Worm (Caenorhabditis elegans) whole organism, young adult: Measurements from ENCODE around the gene wht-1.
"Not testable (repeated sequence)": the region's sequence is repeated elsewhere in the genome, so short reads cannot be mapped to it uniquely, and the experiment has no call there.

Source experiments
- B0336.3 ChIP-seq: fragments of 200-800 bp; sonication (Bioruptor generic); IDR thresholded peaks from 2 replicates; pipeline ENCODE4 v1.3.6; 2022; ENCODE audit warnings: missing genetic modification characterization, missing compliant biosample characterization
- F52B5.7 ChIP-seq: sonication (generic microtip); optimal IDR thresholded peaks from 2 replicates; lab custom pipeline; 2016; ENCODE audit warnings: mild to moderate bottlenecking, missing genetic modification characterization, missing compliant biosample characterization
- K12H6.12 ChIP-seq: fragments of 200-800 bp; sonication (Bioruptor generic); optimal IDR thresholded peaks from 2 replicates; lab custom pipeline; 2018; ENCODE audit warnings: mild to moderate bottlenecking, missing genetic modification characterization, missing compliant biosample characterization
- Y95B8A.8 ChIP-seq: fragments of 200-800 bp; sonication (Bioruptor generic); IDR thresholded peaks from 2 replicates; pipeline ENCODE4 v1.3.6; 2022; ENCODE audit warnings: missing genetic modification reagents, missing genetic modification characterization, missing compliant biosample characterization
- atf-7 ChIP-seq: sonication (generic microtip); optimal IDR thresholded peaks from 2 replicates; lab custom pipeline; 2017; ENCODE audit warnings: mild to moderate bottlenecking, missing genetic modification characterization, missing compliant biosample characterization
- athp-1 ChIP-seq: sonication (generic microtip); optimal IDR thresholded peaks from 2 replicates; lab custom pipeline; 2017; ENCODE audit warnings: mild to moderate bottlenecking, missing genetic modification characterization, missing compliant biosample characterization
- attf-5 ChIP-seq: fragments of 200-800 bp; sonication (Bioruptor generic); optimal IDR thresholded peaks from 2 replicates; lab custom pipeline; 2018; ENCODE audit warnings: mild to moderate bottlenecking, missing genetic modification characterization, missing compliant biosample characterization
- cebp-1 ChIP-seq, 2 experiments: fragments of 200-800 bp in 1 of 2; sonication (Bioruptor generic) in 1 of 2; sonication (generic microtip) in 1 of 2; IDR thresholded peaks in 1 of 2; optimal IDR thresholded peaks in 1 of 2; 2 replicates each; pipeline versions ENCODE4 v1.3.6 to Lab custom; 2017 to 2022; ENCODE audit warnings: missing compliant biosample characterization in 2 of 2, missing genetic modification characterization in 2 of 2, mild to moderate bottlenecking in 1 of 2, missing genetic modification reagents in 1 of 2, moderate library complexity in 1 of 2
- ceh-27 ChIP-seq: fragments of 200-800 bp; sonication (Bioruptor generic); optimal IDR thresholded peaks from 2 replicates; lab custom pipeline; 2018; ENCODE audit warnings: mild to moderate bottlenecking, missing genetic modification characterization, moderate library complexity, missing compliant biosample characterization
- chd-7 ChIP-seq: sonication (generic microtip); optimal IDR thresholded peaks from 2 replicates; lab custom pipeline; 2016; ENCODE audit warnings: mild to moderate bottlenecking, missing genetic modification characterization, moderate library complexity, missing compliant biosample characterization
- dox-1 ChIP-seq: fragments of 200-800 bp; sonication (Bioruptor generic); IDR thresholded peaks from 2 replicates; pipeline ENCODE4 v1.3.6; 2022; ENCODE audit warnings: missing genetic modification reagents, missing genetic modification characterization, missing compliant biosample characterization
- egl-44 ChIP-seq: fragments of 200-800 bp; sonication (Bioruptor generic); IDR thresholded peaks from 2 replicates; pipeline ENCODE4 v1.3.6; 2022; ENCODE audit warnings: missing genetic modification reagents, missing genetic modification characterization, missing compliant biosample characterization
- egrh-3 ChIP-seq: fragments of 200-800 bp; sonication (Bioruptor generic); IDR thresholded peaks from 2 replicates; pipeline ENCODE4 v1.3.6; 2022; ENCODE audit warnings: missing genetic modification reagents, missing genetic modification characterization, missing compliant biosample characterization
- gei-17 ChIP-seq: fragments of 200-800 bp; sonication (Bioruptor generic); optimal IDR thresholded peaks from 2 replicates; lab custom pipeline; 2018; ENCODE audit warnings: mild to moderate bottlenecking, missing genetic modification characterization, missing compliant biosample characterization
- hmg-1.2 ChIP-seq: fragments of 200-800 bp; sonication (Bioruptor generic); IDR thresholded peaks from 2 replicates; pipeline ENCODE4 v1.3.6; 2022; ENCODE audit warnings: missing genetic modification reagents, missing genetic modification characterization, missing compliant biosample characterization
- lin-35 ChIP-seq, 3 experiments: fragments of 150-350 bp in 2 of 3; sonication (generic microtip) in 1 of 3; optimal IDR thresholded peaks; 2 replicates each; lab custom pipeline; 2014 to 2018; ENCODE audit warnings: missing biosample characterization in 3 of 3, missing genetic modification characterization in 3 of 3, missing genetic modification reagents in 3 of 3
- lin-40 ChIP-seq: sonication (generic microtip); optimal IDR thresholded peaks from 2 replicates; lab custom pipeline; 2016; ENCODE audit warnings: missing genetic modification characterization, mild to moderate bottlenecking, missing compliant biosample characterization, missing genotype, missing genetic modification reagents
- lin-54 ChIP-seq: fragments of 200-800 bp; sonication (Bioruptor generic); optimal IDR thresholded peaks from 2 replicates; lab custom pipeline; 2018; ENCODE audit warnings: mild to moderate bottlenecking, missing genetic modification characterization, missing compliant biosample characterization
- lir-1 ChIP-seq: fragments of 200-800 bp; sonication (Bioruptor generic); conservative IDR thresholded peaks from 2 replicates; pipeline ENCODE4 v1.3.6; 2022; ENCODE audit warnings: missing genetic modification reagents, missing genetic modification characterization, missing compliant biosample characterization
- lsl-1 ChIP-seq: fragments of 200-800 bp; sonication (Bioruptor generic); optimal IDR thresholded peaks from 2 replicates; lab custom pipeline; 2018; ENCODE audit warnings: mild to moderate bottlenecking, missing genetic modification characterization, moderate library complexity, missing compliant biosample characterization
- mcd-1 ChIP-seq: fragments of 200-800 bp; sonication (Bioruptor generic); IDR thresholded peaks from 2 replicates; pipeline ENCODE4 v1.3.6; 2022; ENCODE audit warnings: missing genetic modification reagents, missing genetic modification characterization, missing compliant biosample characterization
- nfyb-1 ChIP-seq: fragments of 200-800 bp; sonication (Bioruptor generic); IDR thresholded peaks from 2 replicates; pipeline ENCODE4 v1.3.6; 2022; ENCODE audit warnings: missing genetic modification reagents, missing genetic modification characterization, missing compliant biosample characterization
- nhr-80 ChIP-seq: sonication (generic microtip); optimal IDR thresholded peaks from 2 replicates; lab custom pipeline; 2016; ENCODE audit warnings: missing genetic modification characterization, missing compliant biosample characterization
- pbrm-1 ChIP-seq: fragments of 200-800 bp; sonication (Bioruptor generic); IDR thresholded peaks from 2 replicates; pipeline ENCODE4 v1.3.6; 2022; ENCODE audit warnings: missing genetic modification reagents, missing genetic modification characterization, missing compliant biosample characterization
- repo-1 ChIP-seq: sonication (generic microtip); optimal IDR thresholded peaks from 2 replicates; lab custom pipeline; 2017; ENCODE audit warnings: mild to moderate bottlenecking, missing genetic modification characterization, missing compliant biosample characterization
- snpc-4 ChIP-seq, 5 experiments: fragments of 150-350 bp in 1 of 5; sonication (generic microtip) in 4 of 5; optimal IDR thresholded peaks; 2 replicates each; lab custom pipeline; 2014 to 2018; ENCODE audit warnings: missing genetic modification characterization in 5 of 5, missing biosample characterization in 3 of 5, antibody characterized with exemption in 2 of 5, mild to moderate bottlenecking in 2 of 5, missing compliant biosample characterization in 2 of 5, missing genotype in 2 of 5, moderate library complexity in 2 of 5, missing genetic modification reagents in 1 of 5
- somi-1 ChIP-seq: fragments of 200-800 bp; sonication (Bioruptor generic); optimal IDR thresholded peaks from 2 replicates; lab custom pipeline; 2018; ENCODE audit warnings: mild to moderate bottlenecking, missing genetic modification characterization, missing compliant biosample characterization
- tbp1 ChIP-seq: fragments of 200-800 bp; sonication (Bioruptor generic); optimal IDR thresholded peaks from 2 replicates; lab custom pipeline; 2018; ENCODE audit warnings: mild to moderate bottlenecking, missing genetic modification characterization, missing compliant biosample characterization
- tlf-1 ChIP-seq: fragments of 200-800 bp; sonication (Bioruptor generic); optimal IDR thresholded peaks from 2 replicates; lab custom pipeline; 2018; ENCODE audit warnings: mild to moderate bottlenecking, missing genetic modification characterization, missing compliant biosample characterization
- zfh-2 ChIP-seq: fragments of 200-800 bp; sonication (Bioruptor generic); conservative IDR thresholded peaks from 2 replicates; pipeline ENCODE4 v1.3.6; 2022; ENCODE audit warnings: missing genetic modification reagents, missing genetic modification characterization, missing compliant biosample characterization
- ztf-18 ChIP-seq: sonication (generic microtip); optimal IDR thresholded peaks from 2 replicates; lab custom pipeline; 2016; ENCODE audit warnings: missing genotype, mild to moderate bottlenecking, missing genetic modification characterization, missing compliant biosample characterization
- ztf-22 ChIP-seq: fragments of 200-800 bp; sonication (Bioruptor generic); optimal IDR thresholded peaks from 2 replicates; lab custom pipeline; 2018; ENCODE audit warnings: mild to moderate bottlenecking, missing genetic modification characterization, moderate library complexity, missing compliant biosample characterization
- ztf-26 ChIP-seq: sonication (generic microtip); optimal IDR thresholded peaks from 2 replicates; lab custom pipeline; 2017; ENCODE audit warnings: missing genetic modification characterization, missing compliant biosample characterization
- ztf-3 ChIP-seq: fragments of 200-800 bp; sonication (Bioruptor generic); optimal IDR thresholded peaks from 2 replicates; lab custom pipeline; 2018; ENCODE audit warnings: mild to moderate bottlenecking, missing genetic modification characterization, missing compliant biosample characterization

wht-1 gene

ce11 chrIII:6134111-6134510 lies 46.6 kb upstream of the wht-1 start:
- TF ChIP-seq nhr-80 (tag; lab: Kevin White, UChicago) (peak; percentile 13), egl-44 (GFP tag; lab: Robert Waterston, UW) (no peak)

- TF ChIP-seq mcd-1 = peak; percentile 46
- peak; percentile 78 for TF ChIP-seq egrh-3
- TF ChIP-seq K12H6.12 = peak; percentile 95
- TF ChIP-seq tlf-1 (GFP tag; lab: Kevin White, UChicago) = peak; percentile 59
- peak; percentile 66; the same call in 1 of the 2 replicates for TF ChIP-seq nfyb-1 (GFP tag; lab: Robert Waterston, UW)
- peak; percentile 71 for TF ChIP-seq ztf-22
- TF ChIP-seq lin-54 (GFP tag; lab: Kevin White, UChicago) = peak; percentile 67
- peak; percentile 74 for TF ChIP-seq zfh-2 (GFP tag; lab: Robert Waterston, UW)
- TF ChIP-seq Y95B8A.8 (GFP tag; lab: Robert Waterston, UW) = 0 out of 2 replicates have a peak, but pooled peaks have one; percentile 35
- peak in 1 of 3 experiments; percentile 6 for TF ChIP-seq lin-35 (GFP tag; optimal IDR thresholded peaks at IDR 0.05; lab: Kevin White, UChicago)
- peak; percentile 54 for TF ChIP-seq lin-40
- not testable (repeated sequence) for TF ChIP-seq cebp-1 (GFP tag; IDR thresholded peaks at IDR 0.05; lab: Robert Waterston, UW); snpc-4 (GFP tag; optimal IDR thresholded peaks at IDR 0.05; lab: Kevin White, UChicago)
- TF ChIP-seq cebp-1 (tag; optimal IDR thresholded peaks at IDR 0.05; lab: Kevin White, UChicago) = peak; percentile 86
- peak; percentile 44 for TF ChIP-seq lsl-1 (GFP tag; lab: Kevin White, UChicago)
- peak; percentile 60 for TF ChIP-seq dox-1
- peak; percentile 83 for TF ChIP-seq lir-1 (GFP tag; lab: Robert Waterston, UW)
- peak; percentile 90 for TF ChIP-seq chd-7 (tag; lab: Kevin White, UChicago)
- TF ChIP-seq repo-1 (tag; lab: Kevin White, UChicago) = peak; percentile 80
- TF ChIP-seq somi-1 (GFP tag; lab: Kevin White, UChicago) = peak; percentile 74
- peak; percentile 77 for TF ChIP-seq F52B5.7 (tag; lab: Kevin White, UChicago)
- peak; percentile 77 for TF ChIP-seq B0336.3 (GFP tag; lab: Robert Waterston, UW)
- peak; percentile 50 for TF ChIP-seq tbp1
- TF ChIP-seq gei-17 (GFP tag; lab: Kevin White, UChicago) = peak; percentile 30
- TF ChIP-seq atf-7 = peak; percentile 71
- peak; percentile 45 for TF ChIP-seq athp-1 (tag; lab: Kevin White, UChicago)
- TF ChIP-seq ceh-27 (GFP tag; lab: Kevin White, UChicago) = peak; percentile 97
- TF ChIP-seq ztf-26 = peak; percentile 67
- TF ChIP-seq snpc-4 (tag; optimal IDR thresholded peaks at IDR 0.05; lab: Kevin White, UChicago) = peak in 2 of 4 experiments; percentile 39 to 52
- peak; percentile 21 for TF ChIP-seq ztf-18 (tag; lab: Kevin White, UChicago)
- TF ChIP-seq hmg-1.2 = peak; percentile 69
- peak; percentile 68 for TF ChIP-seq attf-5
- peak; percentile 21; the same call in 1 of the 2 replicates for TF ChIP-seq pbrm-1 (GFP tag; lab: Robert Waterston, UW)
- peak; percentile 100 for TF ChIP-seq ztf-3 (GFP tag; lab: Kevin White, UChicago)
Measured at ce11 chrIII:6133389-6133789, 45.8 kb upstream of the wht-1 start.

ce11 chrIII:6132068-6132467 lies 44.5 kb upstream of the wht-1 start:
- TF ChIP-seq hmg-1.2 = no peak
- peak; percentile 15 for TF ChIP-seq nhr-80 (tag; lab: Kevin White, UChicago)
- TF ChIP-seq B0336.3 (GFP tag; lab: Robert Waterston, UW) = peak; percentile 49; the same call in 1 of the 2 replicates
